Worm (Caenorhabditis elegans): ENCODE measurements around the gene lact-1.

Gene lact-1

ce11 chrX:7260327-7261019 is at the start of gene lact-1:
Gene lact-1, minus strand, starts transcription at chrX:7260377.
- no peak for TF ChIP-seq sem-2 (GFP tag; optimal IDR thresholded peaks at IDR 0.05)
- no peak for TF ChIP-seq lin-13 (tag; optimal IDR thresholded peaks at IDR 0.05)
- no peak for TF ChIP-seq nhr-237 (tag; optimal IDR thresholded peaks at IDR 0.05)
- no peak for TF ChIP-seq snpc-4 (tag; optimal IDR thresholded peaks at IDR 0.05)
- no peak for TF ChIP-seq ham-2 (GFP tag; optimal IDR thresholded peaks at IDR 0.05)
- TF ChIP-seq ceh-39 (tag; optimal IDR thresholded peaks at IDR 0.05): no peak
- no peak for TF ChIP-seq cnd-1 (tag; optimal IDR thresholded peaks at IDR 0.05)
- no peak for TF ChIP-seq blmp-1 (tag; optimal IDR thresholded peaks at IDR 0.05)
- TF ChIP-seq bed-3 (GFP tag; optimal IDR thresholded peaks at IDR 0.05): no peak
- no peak for TF ChIP-seq ces-1 (GFP tag; optimal IDR thresholded peaks at IDR 0.05)
- TF ChIP-seq unc-62 (GFP tag; optimal IDR thresholded peaks at IDR 0.05): no peak
- TF ChIP-seq mls-2 (tag; optimal IDR thresholded peaks at IDR 0.05): no peak
- TF ChIP-seq lin-32 (GFP tag; optimal IDR thresholded peaks at IDR 0.05): no peak
- TF ChIP-seq ceh-43 (GFP tag; optimal IDR thresholded peaks at IDR 0.05): no peak
- no peak for TF ChIP-seq unc-39 (tag; optimal IDR thresholded peaks at IDR 0.05)

- TF ChIP-seq snpc-4 (tag; optimal IDR thresholded peaks at IDR 0.05) (no peak), ztf-11 (tag; optimal IDR thresholded peaks at IDR 0.05) (no peak), ceh-39 (tag; optimal IDR thresholded peaks at IDR 0.05) (no peak), blmp-1 (tag; optimal IDR thresholded peaks at IDR 0.05) (no peak), tbx-8 (GFP tag; optimal IDR thresholded peaks at IDR 0.05) (no peak), elt-1 (tag; optimal IDR thresholded peaks at IDR 0.05; ENCODE audit: borderline replicate concordance, insufficient read depth) (no peak), nhr-237 (tag; optimal IDR thresholded peaks at IDR 0.05) (no peak), M03D4.4 (tag; optimal IDR thresholded peaks at IDR 0.05) (no peak), sem-2 (GFP tag; optimal IDR thresholded peaks at IDR 0.05) (no peak), sptf-1 (tag; optimal IDR thresholded peaks at IDR 0.05) (no peak), nhr-2 (tag; optimal IDR thresholded peaks at IDR 0.05) (no peak), zip-8 (tag; optimal IDR thresholded peaks at IDR 0.05) (no peak), pha-4 (tag; optimal IDR thresholded peaks at IDR 0.05) (no peak), bed-3 (GFP tag; optimal IDR thresholded peaks at IDR 0.05) (no peak), drap-1 (GFP tag; optimal IDR thresholded peaks at IDR 0.05) (no peak), nhr-28 (tag; optimal IDR thresholded peaks at IDR 0.05) (no peak), ham-2 (GFP tag; optimal IDR thresholded peaks at IDR 0.05) (no peak), flh-1 (GFP tag; optimal IDR thresholded peaks at IDR 0.05) (no peak), mep-1 (tag; optimal IDR thresholded peaks at IDR 0.05) (no peak)
Observed at ce11 chrX:7309775-7310174, 49.6 kb upstream of the lact-1 start, which contains the start of the genes his-38 and his-40. Gene his-38, minus strand, starts transcription at chrX:7309875. Gene his-40, plus strand, starts transcription at chrX:7310110.

- TF ChIP-seq unc-120 (tag; optimal IDR thresholded peaks at IDR 0.05; ENCODE audit: poor library complexity, severe bottlenecking) (peak; percentile 57), snpc-4 (tag; optimal IDR thresholded peaks at IDR 0.05) (no peak), pha-4 (tag; optimal IDR thresholded peaks at IDR 0.05) (peak; percentile 17), ces-1 (GFP tag; optimal IDR thresholded peaks at IDR 0.05) (peak; percentile 7), nhr-2 (tag; optimal IDR thresholded peaks at IDR 0.05) (peak; percentile 31)
Observed at ce11 chrX:7306434-7306833, 46.3 kb upstream of the lact-1 start.

DNA sequence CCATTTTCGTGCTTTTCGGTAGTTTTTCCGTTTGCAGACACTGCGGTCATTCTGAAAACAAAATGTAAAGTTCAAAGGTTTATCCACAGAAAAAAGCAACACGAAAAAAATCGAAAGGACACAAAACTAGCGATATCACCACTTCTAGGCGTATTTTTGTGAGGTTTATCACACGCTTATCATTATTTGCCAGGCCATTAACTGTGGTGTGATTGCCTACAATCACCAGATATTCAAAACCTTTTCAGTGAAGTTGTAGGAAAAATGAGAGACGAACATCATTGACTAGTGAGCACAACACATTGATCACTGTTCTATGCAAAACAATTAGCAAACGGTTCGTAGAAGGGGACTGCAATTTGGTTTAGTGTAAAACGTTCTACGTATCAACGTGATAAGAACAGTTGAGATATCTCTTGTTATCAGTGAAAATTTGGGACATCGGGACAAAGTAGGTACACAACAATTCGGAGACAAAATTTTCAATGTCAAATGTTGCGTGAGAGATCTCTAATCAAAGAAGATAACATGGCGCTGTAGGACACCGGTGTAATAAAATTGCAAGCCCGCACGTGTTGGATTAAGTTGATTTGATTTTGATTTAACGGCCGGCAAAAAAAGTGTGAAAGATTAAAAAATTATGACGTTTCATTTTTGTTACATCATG is 45.5 kb upstream of the lact-1 start, which contains the start of gene sur-5:
Gene sur-5 (minus strand): TSS at position 51 of the 667 bp plus-strand sequence.
- peak; percentile 45 for TF ChIP-seq hlh-1 (tag; optimal IDR thresholded peaks at IDR 0.05)
- peak; percentile 52 for TF ChIP-seq elt-3 (tag; optimal IDR thresholded peaks at IDR 0.05)
- no peak for TF ChIP-seq bed-3 (GFP tag; optimal IDR thresholded peaks at IDR 0.05)
- TF ChIP-seq elt-1 (tag; optimal IDR thresholded peaks at IDR 0.05; ENCODE audit: borderline replicate concordance, insufficient read depth): peak; percentile 59

DNA sequence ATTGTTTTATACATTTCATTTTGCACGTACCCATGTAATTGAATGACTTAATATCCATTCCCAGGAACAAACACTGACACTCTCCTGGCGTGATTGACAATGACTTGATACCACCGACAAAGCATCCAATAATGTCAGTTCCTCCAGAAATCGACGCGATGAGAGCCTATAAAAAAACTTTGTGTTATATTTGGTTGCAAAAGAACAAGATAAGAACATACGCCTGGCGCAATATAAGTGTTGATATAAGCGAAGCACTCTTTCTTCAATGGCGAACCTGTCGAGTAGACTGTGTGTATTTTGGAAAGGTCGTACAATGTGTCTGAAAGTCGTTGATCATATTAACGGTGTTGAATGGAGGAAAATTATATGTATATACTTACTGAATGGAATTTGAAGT is 42.9 kb upstream of the lact-1 start:
- no peak for TF ChIP-seq pha-4 (tag; optimal IDR thresholded peaks at IDR 0.05)
- TF ChIP-seq snpc-4 (tag; optimal IDR thresholded peaks at IDR 0.05): no peak
- no peak for TF ChIP-seq ceh-39 (tag; optimal IDR thresholded peaks at IDR 0.05)
- no peak for TF ChIP-seq sptf-1 (tag; optimal IDR thresholded peaks at IDR 0.05)
